Worm (Caenorhabditis elegans): Measurements from ENCODE around the gene amt-4.
A peak's percentile ranks its signal among the peaks of the same experiment; 100 is the strongest.

Gene amt-4

ce11 chrX:4564717-4565316, at the start of gene amt-4:
TSS of gene amt-4 (plus strand) at chrX:4565302.
- TF ChIP-seq dao-5 (tag; optimal IDR thresholded peaks at IDR 0.05) (no peak), him-1 (tag; optimal IDR thresholded peaks at IDR 0.05) (no peak), W03F9.2 (tag; optimal IDR thresholded peaks at IDR 0.05) (no peak)

ce11 chrX:4516758-4517157, 48.3 kb upstream of the amt-4 start:
- TF ChIP-seq dao-5 (tag; optimal IDR thresholded peaks at IDR 0.05) (no peak), W03F9.2 (tag; optimal IDR thresholded peaks at IDR 0.05) (no peak), him-1 (tag; optimal IDR thresholded peaks at IDR 0.05) (no peak)

DNA sequence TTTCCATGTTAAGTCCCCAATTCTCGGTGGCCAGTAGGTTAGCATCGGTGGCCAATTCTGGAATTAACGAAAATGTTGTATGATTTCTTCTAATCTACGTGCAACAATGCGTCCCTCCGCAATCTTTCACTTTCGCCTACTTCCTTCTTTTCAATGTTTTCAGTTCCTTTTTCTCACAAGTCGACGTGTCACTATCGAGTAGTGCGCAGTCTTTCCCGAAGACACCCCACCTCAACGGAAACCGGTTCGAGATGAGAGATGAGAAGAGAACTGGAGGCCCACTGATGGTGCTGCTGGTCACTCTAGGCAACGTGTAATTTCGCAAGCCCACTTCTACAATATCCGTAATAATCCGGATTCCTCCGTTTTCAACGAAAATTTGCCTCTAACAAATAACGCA, 45.1 kb upstream of the amt-4 start:
- TF ChIP-seq W03F9.2 (tag; optimal IDR thresholded peaks at IDR 0.05) (no peak), him-1 (tag; optimal IDR thresholded peaks at IDR 0.05) (no peak), dao-5 (tag; optimal IDR thresholded peaks at IDR 0.05) (no peak)

- TF ChIP-seq him-1 (tag; optimal IDR thresholded peaks at IDR 0.05) (no peak), W03F9.2 (tag; optimal IDR thresholded peaks at IDR 0.05) (no peak), dao-5 (tag; optimal IDR thresholded peaks at IDR 0.05) (no peak)
These were observed 43.9 kb upstream of the amt-4 start for ce11 chrX:4521166-4521565.

- no peak for TF ChIP-seq W03F9.2 (tag; optimal IDR thresholded peaks at IDR 0.05)
- no peak for TF ChIP-seq dao-5 (tag; optimal IDR thresholded peaks at IDR 0.05)
- TF ChIP-seq him-1 (tag; optimal IDR thresholded peaks at IDR 0.05) = no peak
These were observed 43.0 kb upstream of the amt-4 start, which contains the start of gene C07A12.7 for ce11 chrX:4521837-4522816. TSS of gene C07A12.7 (minus strand) at chrX:4522144.

DNA sequence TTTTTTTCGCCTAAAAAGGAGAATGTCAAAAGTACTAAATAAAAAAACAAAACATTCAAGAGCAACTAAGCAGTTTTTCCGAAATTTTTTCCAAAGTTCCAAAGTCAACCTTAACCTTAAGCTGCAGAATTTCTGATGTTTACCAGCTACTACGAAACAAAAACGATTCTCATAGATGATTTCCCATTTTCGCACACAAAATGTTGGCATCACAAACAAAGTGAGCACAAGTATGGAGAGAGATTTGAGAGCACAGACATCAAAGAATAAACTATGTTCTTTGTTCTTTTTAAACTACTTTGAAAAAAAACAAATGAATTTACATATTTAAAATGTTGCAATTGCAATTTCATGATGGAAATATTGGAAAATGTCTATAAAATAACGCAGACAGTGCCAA, 41.8 kb upstream of the amt-4 start:
- TF ChIP-seq dao-5 (tag; optimal IDR thresholded peaks at IDR 0.05) = no peak
- TF ChIP-seq him-1 (tag; optimal IDR thresholded peaks at IDR 0.05) = no peak
- TF ChIP-seq W03F9.2 (tag; optimal IDR thresholded peaks at IDR 0.05) = no peak

- TF ChIP-seq him-1 (tag; optimal IDR thresholded peaks at IDR 0.05) (peak; percentile 43), dao-5 (tag; optimal IDR thresholded peaks at IDR 0.05) (no peak), W03F9.2 (tag; optimal IDR thresholded peaks at IDR 0.05) (no peak)
These were observed 41.2 kb upstream of the amt-4 start, which contains the start of gene pdi-2 for ce11 chrX:4523887-4524350. TSS of gene pdi-2 (plus strand) at chrX:4524155.

DNA sequence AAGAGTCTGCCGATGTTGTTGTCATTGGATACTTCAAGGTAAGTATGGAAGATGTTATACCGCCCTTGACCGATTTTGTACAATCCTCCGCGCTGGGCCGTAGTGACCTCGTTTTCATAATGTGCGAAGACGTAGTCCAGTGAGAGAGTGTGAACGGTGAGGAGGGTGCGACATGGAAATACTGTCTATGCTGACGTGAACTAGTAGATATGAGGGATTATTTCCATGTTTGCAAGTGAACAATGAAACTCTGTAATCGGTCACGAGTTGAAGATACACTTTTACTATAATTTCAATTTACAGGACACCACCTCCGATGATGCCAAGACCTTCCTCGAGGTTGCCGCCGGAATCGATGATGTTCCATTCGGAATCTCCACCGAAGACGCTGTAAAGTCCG, 40.3 kb upstream of the amt-4 start:
- TF ChIP-seq W03F9.2 (tag; optimal IDR thresholded peaks at IDR 0.05) (no peak), dao-5 (tag; optimal IDR thresholded peaks at IDR 0.05) (no peak), him-1 (tag; optimal IDR thresholded peaks at IDR 0.05) (no peak)

DNA sequence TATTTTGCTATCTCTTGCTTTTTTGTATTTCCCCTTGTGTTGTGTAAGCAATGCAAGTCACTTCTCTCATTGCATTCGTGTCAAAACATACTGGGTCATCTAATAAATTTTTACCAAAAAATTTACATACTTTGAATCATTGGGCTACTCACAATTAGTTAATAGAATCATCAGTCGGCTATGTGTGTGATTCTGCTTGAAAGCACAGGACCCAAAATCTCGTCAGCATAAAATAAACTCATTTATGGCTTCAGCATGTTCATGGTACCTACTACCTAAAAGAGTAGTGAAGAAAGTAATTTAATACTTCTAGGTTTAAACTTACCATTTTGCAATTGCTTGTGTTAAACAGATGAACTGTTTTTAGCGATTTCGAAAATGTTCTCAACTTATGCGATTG, 38.7 kb upstream of the amt-4 start:
- TF ChIP-seq dao-5 (tag; optimal IDR thresholded peaks at IDR 0.05) (no peak), him-1 (tag; optimal IDR thresholded peaks at IDR 0.05) (no peak), W03F9.2 (tag; optimal IDR thresholded peaks at IDR 0.05) (no peak)

ce11 chrX:4528905-4529304, 36.2 kb upstream of the amt-4 start:
- TF ChIP-seq W03F9.2 (tag; optimal IDR thresholded peaks at IDR 0.05) (peak; percentile 1), him-1 (tag; optimal IDR thresholded peaks at IDR 0.05) (no peak), dao-5 (tag; optimal IDR thresholded peaks at IDR 0.05) (no peak)

DNA sequence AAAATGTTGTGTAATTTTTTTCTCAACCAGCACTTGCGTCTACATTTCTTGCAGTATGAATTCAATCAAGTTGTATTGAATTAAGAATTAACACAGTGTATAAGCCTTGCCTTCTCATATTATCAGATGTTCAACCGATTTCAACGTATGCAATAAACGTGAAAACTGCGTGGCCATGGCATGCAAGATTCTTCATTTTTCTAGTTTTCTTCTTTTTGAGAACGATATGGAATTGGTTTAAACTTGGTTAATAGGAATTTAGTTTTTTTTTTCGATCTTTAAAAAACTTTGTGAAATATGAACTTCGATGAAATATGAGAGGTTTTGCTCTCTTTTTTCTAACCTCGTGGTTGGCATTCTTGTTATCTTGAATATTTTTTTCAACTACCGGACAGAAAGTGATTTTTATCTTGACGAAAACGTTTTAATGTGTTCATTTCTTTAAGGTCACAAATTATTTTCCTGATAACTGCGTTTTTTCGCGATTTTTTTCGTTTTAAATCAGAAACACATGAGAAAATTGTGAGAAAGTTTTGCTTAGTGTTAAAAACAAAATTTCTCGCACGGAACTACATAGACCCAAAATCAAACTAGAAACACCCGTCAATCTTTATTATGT, 34.6 kb upstream of the amt-4 start:
- no peak for TF ChIP-seq dao-5 (tag; optimal IDR thresholded peaks at IDR 0.05)
- TF ChIP-seq W03F9.2 (tag; optimal IDR thresholded peaks at IDR 0.05) = no peak
- TF ChIP-seq him-1 (tag; optimal IDR thresholded peaks at IDR 0.05) = no peak

DNA sequence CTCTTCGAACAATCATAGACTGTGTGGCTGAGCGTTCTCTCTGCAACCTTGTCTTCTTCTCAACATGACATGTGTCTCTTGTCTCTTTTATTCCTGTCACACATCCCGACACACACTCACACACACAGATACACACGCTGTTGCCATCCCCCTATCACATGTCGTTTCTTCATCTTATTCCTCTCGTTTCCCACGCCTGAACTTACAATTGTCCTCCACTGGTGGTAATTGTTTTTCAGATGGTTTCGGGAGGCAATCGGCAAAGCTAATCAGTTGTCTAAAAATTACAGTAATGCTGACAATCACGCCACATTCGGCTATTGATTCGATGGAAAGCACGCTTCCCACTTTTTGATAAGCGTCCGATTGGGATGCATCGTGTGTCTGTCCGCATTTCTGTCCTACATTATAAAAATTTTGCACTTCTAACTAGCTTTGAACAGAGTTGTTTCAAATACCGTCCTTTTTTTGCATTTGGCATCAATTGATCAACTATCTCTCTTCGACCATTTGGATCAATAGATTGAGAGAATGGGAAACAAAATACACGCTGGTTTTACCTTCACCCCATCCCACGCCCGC, 32.9 kb upstream of the amt-4 start, which contains the start of gene nhr-35:
Gene nhr-35, plus strand, starts transcription at position 532 of the 582 bp plus-strand sequence.
- TF ChIP-seq W03F9.2 (tag; optimal IDR thresholded peaks at IDR 0.05) = no peak
- TF ChIP-seq dao-5 (tag; optimal IDR thresholded peaks at IDR 0.05) = no peak
- TF ChIP-seq him-1 (tag; optimal IDR thresholded peaks at IDR 0.05) = no peak

ce11 chrX:4534112-4534511, 31.0 kb upstream of the amt-4 start:
- no peak for TF ChIP-seq dao-5 (tag; optimal IDR thresholded peaks at IDR 0.05)
- no peak for TF ChIP-seq him-1 (tag; optimal IDR thresholded peaks at IDR 0.05)
- no peak for TF ChIP-seq W03F9.2 (tag; optimal IDR thresholded peaks at IDR 0.05)
